Worm (Caenorhabditis elegans) whole organism, L2 larva: ENCODE data around the gene F40G12.9.

Experiments used
- ama-1 ChIP-seq: fragments of 150-350 bp; optimal IDR thresholded peaks from 2 replicates; lab custom pipeline; 2018; ENCODE audit warnings: inconsistent platforms
- ceh-82 ChIP-seq: fragments of 150-350 bp; optimal IDR thresholded peaks from 2 replicates; lab custom pipeline; 2014; ENCODE audit warnings: missing biosample characterization, missing genetic modification characterization
- lin-13 ChIP-seq: fragments of 150-350 bp; optimal IDR thresholded peaks from 2 replicates; lab custom pipeline; 2014; ENCODE audit warnings: missing biosample characterization, missing genetic modification reagents, missing genetic modification characterization
- nhr-237 ChIP-seq: fragments of 150-350 bp; optimal IDR thresholded peaks from 2 replicates; lab custom pipeline; 2014; ENCODE audit warnings: missing biosample characterization, missing genetic modification characterization
- snpc-4 ChIP-seq: fragments of 150-350 bp; optimal IDR thresholded peaks from 2 replicates; lab custom pipeline; 2014; ENCODE audit warnings: missing biosample characterization, missing genetic modification characterization
- unc-39 ChIP-seq: fragments of 150-350 bp; optimal IDR thresholded peaks from 2 replicates; lab custom pipeline; 2014; ENCODE audit warnings: missing biosample characterization, missing genetic modification characterization
- unc-62 ChIP-seq: fragments of 150-350 bp; optimal IDR thresholded peaks from 2 replicates; lab custom pipeline; 2014; ENCODE audit warnings: missing biosample characterization, missing genetic modification reagents, missing genetic modification characterization

- no peak for TF ChIP-seq lin-13
- TF ChIP-seq unc-62: no peak
- no peak for TF ChIP-seq ceh-82 (tag; lab: Kevin White, UChicago)
- no peak for TF ChIP-seq ama-1 (lab: Kevin White, UChicago)
- no peak for TF ChIP-seq nhr-237 (tag; lab: Kevin White, UChicago)
- no peak for TF ChIP-seq snpc-4 (tag; lab: Kevin White, UChicago)
- no peak for TF ChIP-seq unc-39 (tag; lab: Kevin White, UChicago)
These were observed 38.6 kb upstream of the F40G12.9 start, which contains the start of gene sre-7 for ce11 chrV:14243904-14244303.
